Worm (Caenorhabditis elegans) whole organism, L3 larva: Measurements from ENCODE around the gene dpy-4.
A peak's percentile ranks its signal among the peaks of the same experiment; 100 is the strongest.

ENCODE experiments used
- R02D3.7 ChIP-seq: fragments of 150-350 bp; optimal IDR thresholded peaks from 2 replicates; lab custom pipeline; 2014; ENCODE audit warnings: missing biosample characterization, missing genetic modification characterization
- ZK546.5 ChIP-seq: sonication (generic microtip); optimal IDR thresholded peaks from 2 replicates; lab custom pipeline; 2017; ENCODE audit warnings: missing biosample characterization, missing genetic modification characterization
- aly-2 ChIP-seq: fragments of 150-350 bp; optimal IDR thresholded peaks from 2 replicates; lab custom pipeline; 2014; ENCODE audit warnings: missing biosample characterization, missing genetic modification characterization
- ama-1 ChIP-seq: fragments of 150-350 bp; optimal IDR thresholded peaks from 2 replicates; lab custom pipeline; 2018
- ceh-16 ChIP-seq: sonication (generic microtip); optimal IDR thresholded peaks from 2 replicates; lab custom pipeline; 2017; ENCODE audit warnings: missing biosample characterization, missing genetic modification characterization
- ceh-28 ChIP-seq: fragments of 150-350 bp; optimal IDR thresholded peaks from 2 replicates; lab custom pipeline; 2014; ENCODE audit warnings: missing biosample characterization, missing genetic modification reagents, missing genetic modification characterization
- ceh-82 ChIP-seq: fragments of 150-350 bp; optimal IDR thresholded peaks from 2 replicates; lab custom pipeline; 2014; ENCODE audit warnings: missing biosample characterization, missing genetic modification characterization
- ceh-9 ChIP-seq: sonication (generic microtip); optimal IDR thresholded peaks from 2 replicates; lab custom pipeline; 2018; ENCODE audit warnings: missing biosample characterization, missing genetic modification characterization
- daf-12 ChIP-seq: fragments of 150-350 bp; optimal IDR thresholded peaks from 2 replicates; lab custom pipeline; 2014; ENCODE audit warnings: missing biosample characterization, missing genetic modification reagents, missing genetic modification characterization
- egl-27 ChIP-seq: sonication (generic microtip); optimal IDR thresholded peaks from 4 replicates; lab custom pipeline; 2017; ENCODE audit warnings: missing biosample characterization, missing genetic modification reagents, missing genetic modification characterization
- egl-5 ChIP-seq: fragments of 150-350 bp; optimal IDR thresholded peaks from 2 replicates; lab custom pipeline; 2017; ENCODE audit warnings: missing biosample characterization, missing genetic modification reagents, missing genetic modification characterization, inconsistent platforms
- elt-1 ChIP-seq: fragments of 150-350 bp; optimal IDR thresholded peaks from 2 replicates; lab custom pipeline; 2014; ENCODE audit warnings: missing biosample characterization, missing genetic modification characterization
- elt-2 ChIP-seq: sonication (generic microtip); optimal IDR thresholded peaks from 2 replicates; lab custom pipeline; 2016; ENCODE audit warnings: missing genetic modification reagents, mild to moderate bottlenecking, missing genetic modification characterization, missing compliant biosample characterization
- elt-3 ChIP-seq, 3 experiments: fragments of 150-350 bp in 1 of 3; sonication (generic microtip) in 2 of 3; optimal IDR thresholded peaks; 2 replicates in 2 of 3; 4 replicates in 1 of 3; lab custom pipeline; 2014 to 2017; ENCODE audit warnings: missing biosample characterization in 3 of 3, missing genetic modification characterization in 3 of 3
- eor-1 ChIP-seq, 2 experiments: fragments of 150-350 bp; optimal IDR thresholded peaks; 2 replicates each; lab custom pipeline; 2014 to 2018; ENCODE audit warnings: missing biosample characterization in 2 of 2, missing genetic modification characterization in 2 of 2
- fkh-10 ChIP-seq: sonication (generic microtip); optimal IDR thresholded peaks from 2 replicates; lab custom pipeline; 2017; ENCODE audit warnings: missing biosample characterization, missing genetic modification reagents, missing genetic modification characterization
- fkh-2 ChIP-seq: fragments of 150-350 bp; optimal IDR thresholded peaks from 2 replicates; lab custom pipeline; 2014; ENCODE audit warnings: missing biosample characterization, missing genetic modification reagents, missing genetic modification characterization
- fos-1 ChIP-seq: fragments of 150-350 bp; optimal IDR thresholded peaks from 2 replicates; lab custom pipeline; 2014; ENCODE audit warnings: missing biosample characterization, missing genetic modification characterization
- hmg-11 ChIP-seq: sonication (generic microtip); optimal IDR thresholded peaks from 2 replicates; lab custom pipeline; 2016; ENCODE audit warnings: missing genetic modification characterization, missing compliant biosample characterization
- jun-1 ChIP-seq: fragments of 150-350 bp; optimal IDR thresholded peaks from 2 replicates; lab custom pipeline; 2014; ENCODE audit warnings: missing biosample characterization, missing genetic modification reagents, missing genetic modification characterization
- lin-15B ChIP-seq: fragments of 150-350 bp; optimal IDR thresholded peaks from 2 replicates; lab custom pipeline; 2014; ENCODE audit warnings: missing biosample characterization, missing genetic modification characterization
- lin-39 ChIP-seq: fragments of 150-350 bp; optimal IDR thresholded peaks from 2 replicates; lab custom pipeline; 2018; ENCODE audit warnings: missing biosample characterization, missing genetic modification reagents, missing genetic modification characterization
- lsy-12 ChIP-seq: sonication (generic microtip); optimal IDR thresholded peaks from 2 replicates; lab custom pipeline; 2016; ENCODE audit warnings: mild to moderate bottlenecking, missing genetic modification characterization, missing compliant biosample characterization
- mdl-1 ChIP-seq: fragments of 150-350 bp; optimal IDR thresholded peaks from 2 replicates; lab custom pipeline; 2014; ENCODE audit warnings: missing biosample characterization, missing genetic modification characterization
- mml-1 ChIP-seq: fragments of 150-350 bp; sonication (generic microtip); optimal IDR thresholded peaks from 3 replicates; lab custom pipeline; 2014; ENCODE audit warnings: missing biosample characterization, missing genetic modification characterization
- nfya-1 ChIP-seq: sonication (generic microtip); optimal IDR thresholded peaks from 2 replicates; lab custom pipeline; 2017; ENCODE audit warnings: missing genetic modification characterization, mild to moderate bottlenecking, missing compliant biosample characterization, antibody characterized with exemption, moderate library complexity; ENCODE audit not compliant: insufficient read depth
- nhr-11 ChIP-seq: fragments of 150-350 bp; optimal IDR thresholded peaks from 2 replicates; lab custom pipeline; 2014; ENCODE audit warnings: missing biosample characterization, missing genetic modification characterization
- nhr-12 ChIP-seq: fragments of 150-350 bp; optimal IDR thresholded peaks from 2 replicates; lab custom pipeline; 2014; ENCODE audit warnings: missing biosample characterization, missing genetic modification characterization
- nhr-23 ChIP-seq: fragments of 150-350 bp; optimal IDR thresholded peaks from 2 replicates; lab custom pipeline; 2014; ENCODE audit warnings: missing biosample characterization, missing genetic modification reagents, missing genetic modification characterization
- nhr-237 ChIP-seq: fragments of 150-350 bp; optimal IDR thresholded peaks from 2 replicates; lab custom pipeline; 2014; ENCODE audit warnings: missing biosample characterization, missing genetic modification characterization
- nhr-25 ChIP-seq: sonication (generic microtip); optimal IDR thresholded peaks from 2 replicates; lab custom pipeline; 2017; ENCODE audit warnings: missing biosample characterization, missing genetic modification characterization
- nhr-28 ChIP-seq: fragments of 150-350 bp; optimal IDR thresholded peaks from 2 replicates; lab custom pipeline; 2014; ENCODE audit warnings: missing biosample characterization, missing genetic modification characterization
- nhr-43 ChIP-seq: sonication (generic microtip); optimal IDR thresholded peaks from 2 replicates; lab custom pipeline; 2016; ENCODE audit warnings: mild to moderate bottlenecking, missing genetic modification characterization, missing compliant biosample characterization; ENCODE audit not compliant: poor library complexity, severe bottlenecking
- nhr-67 ChIP-seq: fragments of 150-350 bp; optimal IDR thresholded peaks from 2 replicates; lab custom pipeline; 2014; ENCODE audit warnings: missing biosample characterization, missing genetic modification characterization
- nhr-76 ChIP-seq: fragments of 150-350 bp; sonication (generic microtip); optimal IDR thresholded peaks from 5 replicates; lab custom pipeline; 2014; ENCODE audit warnings: missing biosample characterization, missing genetic modification characterization
- nhr-77 ChIP-seq: fragments of 150-350 bp; optimal IDR thresholded peaks from 2 replicates; lab custom pipeline; 2014; ENCODE audit warnings: missing biosample characterization, missing genetic modification characterization
- pha-4 ChIP-seq: fragments of 150-350 bp; optimal IDR thresholded peaks from 2 replicates; lab custom pipeline; 2014; ENCODE audit warnings: missing biosample characterization, missing genetic modification reagents, missing genetic modification characterization
- pqm-1 ChIP-seq: fragments of 150-350 bp; optimal IDR thresholded peaks from 2 replicates; lab custom pipeline; 2017; ENCODE audit warnings: missing biosample characterization, missing genetic modification characterization, inconsistent platforms
- sea-2 ChIP-seq: fragments of 150-350 bp; sonication (generic microtip); optimal IDR thresholded peaks from 4 replicates; lab custom pipeline; 2014; ENCODE audit warnings: missing biosample characterization, missing genetic modification reagents, missing genetic modification characterization
- skn-1 ChIP-seq: fragments of 150-350 bp; optimal IDR thresholded peaks from 2 replicates; lab custom pipeline; 2014; ENCODE audit warnings: missing biosample characterization, missing genetic modification characterization
- snpc-4 ChIP-seq: fragments of 150-350 bp; optimal IDR thresholded peaks from 2 replicates; lab custom pipeline; 2014; ENCODE audit warnings: missing biosample characterization, missing genetic modification characterization
- tbx-2 ChIP-seq: sonication (generic microtip); optimal IDR thresholded peaks from 2 replicates; lab custom pipeline; 2016; ENCODE audit warnings: mild to moderate bottlenecking, missing genetic modification characterization, missing compliant biosample characterization
- unc-39 ChIP-seq: sonication (generic microtip); optimal IDR thresholded peaks from 4 replicates; lab custom pipeline; 2017; ENCODE audit warnings: missing biosample characterization, missing genetic modification characterization
- unc-62 ChIP-seq: fragments of 150-350 bp; sonication (generic microtip); optimal IDR thresholded peaks from 4 replicates; lab custom pipeline; 2014; ENCODE audit warnings: missing biosample characterization, missing genetic modification reagents, missing genetic modification characterization
- zag-1 ChIP-seq: fragments of 150-350 bp; optimal IDR thresholded peaks from 2 replicates; lab custom pipeline; 2014; ENCODE audit warnings: missing biosample characterization, missing genetic modification characterization
- ztf-11 ChIP-seq: fragments of 150-350 bp; optimal IDR thresholded peaks from 2 replicates; lab custom pipeline; 2014; ENCODE audit warnings: missing biosample characterization, missing genetic modification characterization
- ztf-4 ChIP-seq: fragments of 150-350 bp; optimal IDR thresholded peaks from 2 replicates; lab custom pipeline; 2014; ENCODE audit warnings: missing biosample characterization, missing genetic modification characterization

The dpy-4 gene

DNA sequence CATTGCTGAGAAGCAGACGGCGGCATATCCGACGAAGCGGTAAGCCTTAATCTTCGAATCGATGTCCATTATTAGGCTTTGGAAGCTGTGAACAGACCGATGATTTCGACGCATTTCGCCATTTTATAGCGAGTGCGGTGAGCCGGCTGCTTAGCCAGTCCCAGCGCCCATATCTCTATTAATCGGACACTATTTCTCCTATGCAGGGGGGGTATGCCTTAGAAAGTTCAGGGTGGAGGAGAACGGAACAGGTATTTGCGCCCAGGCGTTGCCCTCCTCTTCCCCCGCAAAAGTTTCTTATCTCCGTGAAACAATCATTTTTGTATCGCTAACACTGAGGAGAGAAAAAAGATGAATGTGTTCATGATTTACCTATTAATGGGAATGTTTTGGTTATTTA is at the start of gene dpy-4:
TSS of gene dpy-4 (minus strand) at position 101 of the 400 bp plus-strand sequence.
- peak; percentile 56 for TF ChIP-seq ama-1 (lab: Kevin White, UChicago)
- TF ChIP-seq nhr-25 (tag; lab: Kevin White, UChicago): peak; percentile 35
- TF ChIP-seq pqm-1 (tag; lab: Kevin White, UChicago): no peak

DNA sequence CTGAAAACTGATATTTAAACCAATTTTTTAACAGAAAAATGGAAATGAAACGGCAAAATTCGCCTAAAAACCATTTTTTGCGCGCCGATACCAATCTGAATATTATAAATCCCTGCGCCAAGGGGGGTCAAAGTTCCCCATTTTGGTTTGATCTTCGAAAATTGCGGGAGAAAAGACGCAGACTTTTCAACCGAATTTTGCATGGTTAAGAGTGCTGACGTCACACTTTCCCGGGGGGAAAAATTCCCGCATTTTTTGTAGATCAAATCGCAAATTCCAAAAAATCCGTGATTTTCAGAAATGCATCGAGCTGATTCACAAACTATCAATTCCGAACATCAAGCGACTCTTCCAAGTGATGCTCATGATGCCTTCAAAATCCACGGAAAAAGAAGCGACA is 43.0 kb upstream of the dpy-4 start:
- no peak for TF ChIP-seq ceh-28 (tag; lab: Kevin White, UChicago)
- no peak for TF ChIP-seq ama-1 (lab: Kevin White, UChicago)
- no peak for TF ChIP-seq unc-62 (GFP tag; lab: Kevin White, UChicago)
- no peak for TF ChIP-seq aly-2 (tag; lab: Kevin White, UChicago)
- no peak for TF ChIP-seq nhr-237 (tag; lab: Kevin White, UChicago)
- no peak for TF ChIP-seq nhr-12
- no peak for TF ChIP-seq fkh-10 (GFP tag; lab: Kevin White, UChicago)
- no peak for TF ChIP-seq ceh-82 (tag; lab: Kevin White, UChicago)
- TF ChIP-seq ztf-4 (tag; lab: Kevin White, UChicago): no peak
- TF ChIP-seq elt-2 (tag; lab: Kevin White, UChicago): no peak
- TF ChIP-seq R02D3.7: no peak
- no peak for TF ChIP-seq elt-1 (tag; lab: Kevin White, UChicago)
- no peak for TF ChIP-seq tbx-2 (tag; lab: Kevin White, UChicago)
- no peak for TF ChIP-seq ceh-16
- no peak for TF ChIP-seq nhr-76
- no peak for TF ChIP-seq pqm-1 (tag; lab: Kevin White, UChicago)
- no peak for TF ChIP-seq nhr-11

DNA sequence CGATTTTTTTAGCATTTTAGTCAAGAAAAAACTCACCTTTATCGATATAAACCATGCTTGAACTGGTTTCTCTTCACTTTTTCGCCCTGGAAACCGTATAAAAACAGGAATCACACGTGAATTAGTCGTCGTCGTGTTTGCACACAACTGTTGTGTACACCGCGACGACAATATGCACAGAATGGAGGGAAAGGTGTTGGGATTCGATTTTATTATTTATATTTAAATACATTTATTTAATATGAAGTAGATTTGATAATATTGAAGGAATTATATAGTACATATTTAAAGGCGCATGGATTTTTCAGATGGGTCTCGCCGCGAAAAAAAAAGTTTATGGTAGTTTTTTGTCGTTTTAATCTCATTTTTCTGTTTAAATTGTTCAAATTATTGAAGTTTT is 42.3 kb upstream of the dpy-4 start, which contains the start of gene Y41E3.8:
TSS of gene Y41E3.8 (minus strand) at position 88 of the 400 bp plus-strand sequence.
- TF ChIP-seq zag-1 (tag; lab: Kevin White, UChicago): no peak
- peak; percentile 22 for TF ChIP-seq elt-2 (tag; lab: Kevin White, UChicago)
- peak; percentile 45 for TF ChIP-seq lin-15B (tag; lab: Kevin White, UChicago)
- TF ChIP-seq fkh-2 (tag; lab: Kevin White, UChicago): no peak
- TF ChIP-seq nhr-25 (tag; lab: Kevin White, UChicago): peak; percentile 2
- TF ChIP-seq jun-1 (tag; lab: Kevin White, UChicago): no peak
- peak; percentile 57 for TF ChIP-seq nfya-1 (tag; lab: Kevin White, UChicago)
- TF ChIP-seq lin-39 (tag; lab: Kevin White, UChicago): no peak
- no peak for TF ChIP-seq mdl-1 (tag; lab: Kevin White, UChicago)
- no peak for TF ChIP-seq nhr-12
- TF ChIP-seq sea-2 (GFP tag; lab: Kevin White, UChicago): no peak
- TF ChIP-seq nhr-23 (tag; lab: Kevin White, UChicago): peak; percentile 46
- no peak for TF ChIP-seq ztf-11 (tag; lab: Kevin White, UChicago)
- TF ChIP-seq ceh-28 (tag; lab: Kevin White, UChicago): peak; percentile 19
- peak; percentile 24 for TF ChIP-seq egl-5
- TF ChIP-seq snpc-4 (tag; lab: Kevin White, UChicago): no peak
- no peak for TF ChIP-seq ceh-9 (tag; lab: Kevin White, UChicago)
- no peak for TF ChIP-seq ceh-16
- no peak for TF ChIP-seq ama-1 (lab: Kevin White, UChicago)
- peak; percentile 28 for TF ChIP-seq nhr-43
- TF ChIP-seq elt-3 (tag; optimal IDR thresholded peaks at IDR 0.05; lab: Kevin White, UChicago): no peak
- TF ChIP-seq lsy-12: no peak
- TF ChIP-seq R02D3.7: no peak
- no peak for TF ChIP-seq unc-62 (GFP tag; lab: Kevin White, UChicago)
- no peak for TF ChIP-seq nhr-28 (tag; lab: Kevin White, UChicago)
- TF ChIP-seq nhr-237 (tag; lab: Kevin White, UChicago): no peak
- TF ChIP-seq mml-1 (tag; lab: Kevin White, UChicago): no peak
- no peak for TF ChIP-seq tbx-2 (tag; lab: Kevin White, UChicago)
- no peak for TF ChIP-seq nhr-11
- peak; percentile 64 for TF ChIP-seq pha-4 (tag; lab: Kevin White, UChicago)
- no peak for TF ChIP-seq fkh-10 (GFP tag; lab: Kevin White, UChicago)
- no peak for TF ChIP-seq fos-1
- no peak for TF ChIP-seq eor-1 (tag; optimal IDR thresholded peaks at IDR 0.05; lab: Kevin White, UChicago)
- TF ChIP-seq ztf-4 (tag; lab: Kevin White, UChicago): no peak
- TF ChIP-seq ZK546.5 (tag; lab: Kevin White, UChicago): no peak
- no peak for TF ChIP-seq egl-27
- TF ChIP-seq pqm-1 (tag; lab: Kevin White, UChicago): no peak
- no peak for TF ChIP-seq ceh-82 (tag; lab: Kevin White, UChicago)
- no peak for TF ChIP-seq nhr-67 (tag; lab: Kevin White, UChicago)
- peak; percentile 40 for TF ChIP-seq hmg-11 (tag; lab: Kevin White, UChicago)
- TF ChIP-seq aly-2 (tag; lab: Kevin White, UChicago): no peak
- no peak for TF ChIP-seq unc-39 (tag; lab: Kevin White, UChicago)
- no peak for TF ChIP-seq nhr-77
- no peak for TF ChIP-seq daf-12
- no peak for TF ChIP-seq nhr-76
- TF ChIP-seq elt-1 (tag; lab: Kevin White, UChicago): no peak
- TF ChIP-seq skn-1: no peak
